Worm (Caenorhabditis elegans) whole organism, L2 larva: ENCODE data around the gene C39H7.4.

Experiments used
- C34F6.9 ChIP-seq: fragments of 150-350 bp; optimal IDR thresholded peaks from 2 replicates; lab custom pipeline; 2014; ENCODE audit warnings: missing biosample characterization, missing genetic modification characterization
- F13H6.1 ChIP-seq: sonication (generic microtip); optimal IDR thresholded peaks from 2 replicates; lab custom pipeline; 2016; ENCODE audit warnings: missing genetic modification characterization, missing compliant biosample characterization
- R02D3.7 ChIP-seq: fragments of 150-350 bp; optimal IDR thresholded peaks from 2 replicates; lab custom pipeline; 2014; ENCODE audit warnings: missing biosample characterization, missing genetic modification characterization
- Y55F3AM.14 ChIP-seq: fragments of 200-800 bp; sonication (Bioruptor generic); optimal IDR thresholded peaks from 2 replicates; lab custom pipeline; 2018; ENCODE audit warnings: mild to moderate bottlenecking, missing genetic modification characterization, missing compliant biosample characterization
- ZK546.5 ChIP-seq: sonication (generic microtip); optimal IDR thresholded peaks from 2 replicates; lab custom pipeline; 2017; ENCODE audit warnings: missing biosample characterization, missing genetic modification characterization
- ama-1 ChIP-seq: fragments of 150-350 bp; optimal IDR thresholded peaks from 2 replicates; lab custom pipeline; 2018; ENCODE audit warnings: inconsistent platforms
- blmp-1 ChIP-seq: sonication (generic microtip); optimal IDR thresholded peaks from 2 replicates; lab custom pipeline; 2017; ENCODE audit warnings: missing genetic modification characterization, mild to moderate bottlenecking, missing compliant biosample characterization, antibody characterized with exemption, moderate library complexity; ENCODE audit not compliant: insufficient read depth
- ceh-16 ChIP-seq: fragments of 150-350 bp; optimal IDR thresholded peaks from 2 replicates; lab custom pipeline; 2014; ENCODE audit warnings: missing biosample characterization, missing genetic modification characterization
- ceh-82 ChIP-seq: fragments of 150-350 bp; optimal IDR thresholded peaks from 2 replicates; lab custom pipeline; 2014; ENCODE audit warnings: missing biosample characterization, missing genetic modification characterization
- crh-2 ChIP-seq: sonication (generic microtip); optimal IDR thresholded peaks from 2 replicates; lab custom pipeline; 2017; ENCODE audit warnings: missing biosample characterization, missing genetic modification characterization
- dmd-4 ChIP-seq: sonication (generic microtip); optimal IDR thresholded peaks from 2 replicates; lab custom pipeline; 2017; ENCODE audit warnings: missing biosample characterization, missing genetic modification characterization
- egl-27 ChIP-seq: sonication (generic microtip); optimal IDR thresholded peaks from 3 replicates; lab custom pipeline; 2017; ENCODE audit warnings: missing biosample characterization, missing genetic modification reagents, missing genetic modification characterization
- elt-1 ChIP-seq: fragments of 150-350 bp; optimal IDR thresholded peaks from 2 replicates; lab custom pipeline; 2014; ENCODE audit warnings: missing biosample characterization, missing genetic modification characterization
- fos-1 ChIP-seq: fragments of 150-350 bp; optimal IDR thresholded peaks from 2 replicates; lab custom pipeline; 2014; ENCODE audit warnings: missing biosample characterization, missing genetic modification characterization
- gmeb-1 ChIP-seq: fragments of 150-350 bp; optimal IDR thresholded peaks from 2 replicates; lab custom pipeline; 2014; ENCODE audit warnings: missing biosample characterization, missing genetic modification characterization
- lin-11 ChIP-seq: fragments of 150-350 bp; sonication (generic microtip); optimal IDR thresholded peaks from 2 replicates; lab custom pipeline; 2014; ENCODE audit warnings: missing biosample characterization, missing genetic modification characterization, inconsistent platforms, mixed read lengths
- lin-13 ChIP-seq: fragments of 150-350 bp; optimal IDR thresholded peaks from 2 replicates; lab custom pipeline; 2014; ENCODE audit warnings: missing biosample characterization, missing genetic modification reagents, missing genetic modification characterization
- lin-39 ChIP-seq: fragments of 150-350 bp; optimal IDR thresholded peaks from 2 replicates; lab custom pipeline; 2014; ENCODE audit warnings: missing biosample characterization, missing genetic modification reagents, missing genetic modification characterization
- lsy-2 ChIP-seq, 2 experiments: fragments of 150-350 bp in 1 of 2; sonication (generic microtip) in 1 of 2; optimal IDR thresholded peaks; 2 replicates each; lab custom pipeline; 2014 to 2017; ENCODE audit warnings: missing biosample characterization in 2 of 2, missing genetic modification characterization in 2 of 2
- mab-5 ChIP-seq: fragments of 150-350 bp; optimal IDR thresholded peaks from 2 replicates; lab custom pipeline; 2014; ENCODE audit warnings: missing biosample characterization, missing genetic modification characterization
- mbf-1 ChIP-seq: sonication (generic microtip); optimal IDR thresholded peaks from 2 replicates; lab custom pipeline; 2017; ENCODE audit warnings: missing biosample characterization, missing genetic modification characterization
- nhr-12 ChIP-seq: fragments of 150-350 bp; optimal IDR thresholded peaks from 2 replicates; lab custom pipeline; 2014; ENCODE audit warnings: missing biosample characterization, missing genetic modification characterization
- nhr-129 ChIP-seq: fragments of 150-350 bp; optimal IDR thresholded peaks from 2 replicates; lab custom pipeline; 2014; ENCODE audit warnings: missing biosample characterization, missing genetic modification characterization
- nhr-21 ChIP-seq: fragments of 150-350 bp; optimal IDR thresholded peaks from 2 replicates; lab custom pipeline; 2014; ENCODE audit warnings: missing biosample characterization, missing genetic modification characterization
- nhr-23 ChIP-seq: fragments of 150-350 bp; optimal IDR thresholded peaks from 2 replicates; lab custom pipeline; 2014; ENCODE audit warnings: missing biosample characterization, missing genetic modification reagents, missing genetic modification characterization
- nhr-25 ChIP-seq: fragments of 150-350 bp; sonication (generic microtip); optimal IDR thresholded peaks from 3 replicates; lab custom pipeline; 2014; ENCODE audit warnings: missing biosample characterization, missing genetic modification characterization
- nhr-6 ChIP-seq: fragments of 150-350 bp; optimal IDR thresholded peaks from 2 replicates; lab custom pipeline; 2014; ENCODE audit warnings: missing biosample characterization, missing genetic modification characterization
- sem-4 ChIP-seq: fragments of 150-350 bp; optimal IDR thresholded peaks from 2 replicates; lab custom pipeline; 2014; ENCODE audit warnings: missing biosample characterization, missing genetic modification reagents, missing genetic modification characterization
- skn-1 ChIP-seq: sonication (generic microtip); optimal IDR thresholded peaks from 2 replicates; lab custom pipeline; 2017; ENCODE audit warnings: missing biosample characterization, missing genetic modification characterization
- sma-3 ChIP-seq: sonication (generic microtip); optimal IDR thresholded peaks from 2 replicates; lab custom pipeline; 2016; ENCODE audit warnings: missing genetic modification reagents, missing genetic modification characterization, missing compliant biosample characterization
- sma-9 ChIP-seq, 2 experiments: fragments of 150-350 bp in 1 of 2; sonication (generic microtip) in 1 of 2; optimal IDR thresholded peaks; 2 replicates each; lab custom pipeline; 2014 to 2016; ENCODE audit warnings: missing genetic modification characterization in 2 of 2, mild to moderate bottlenecking in 1 of 2, missing biosample characterization in 1 of 2, missing compliant biosample characterization in 1 of 2, missing genetic modification reagents in 1 of 2, moderate library complexity in 1 of 2
- unc-39 ChIP-seq: fragments of 150-350 bp; optimal IDR thresholded peaks from 2 replicates; lab custom pipeline; 2014; ENCODE audit warnings: missing biosample characterization, missing genetic modification characterization
- unc-55 ChIP-seq: fragments of 150-350 bp; sonication (generic microtip); optimal IDR thresholded peaks from 3 replicates; lab custom pipeline; 2014; ENCODE audit warnings: missing biosample characterization, missing genetic modification reagents, missing genetic modification characterization
- unc-62 ChIP-seq: fragments of 150-350 bp; optimal IDR thresholded peaks from 2 replicates; lab custom pipeline; 2014; ENCODE audit warnings: missing biosample characterization, missing genetic modification reagents, missing genetic modification characterization
- zag-1 ChIP-seq: fragments of 150-350 bp; optimal IDR thresholded peaks from 2 replicates; lab custom pipeline; 2014; ENCODE audit warnings: missing biosample characterization, missing genetic modification characterization
- ztf-4 ChIP-seq: fragments of 150-350 bp; optimal IDR thresholded peaks from 2 replicates; lab custom pipeline; 2014; ENCODE audit warnings: missing biosample characterization, missing genetic modification characterization

Gene C39H7.4

DNA sequence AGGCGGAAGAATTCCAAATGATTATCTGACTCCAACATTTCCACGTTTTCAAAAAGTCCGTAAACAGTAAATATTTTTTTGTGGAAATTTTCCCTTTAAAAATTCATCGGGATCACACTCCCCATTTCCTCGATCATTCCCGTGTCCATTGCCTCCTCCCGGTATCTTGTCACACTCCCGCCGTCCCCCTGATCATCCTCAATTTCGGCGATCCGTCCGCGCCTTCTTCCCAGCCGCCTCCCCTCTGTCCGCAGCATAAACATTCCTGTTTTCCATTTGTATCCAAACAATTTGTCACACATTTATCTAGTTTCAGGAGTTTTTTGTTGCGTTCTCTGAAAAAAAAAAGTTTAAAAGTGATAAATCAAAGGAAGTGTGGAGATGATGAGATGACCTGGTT, 21.5 kb downstream of the C39H7.4 start:
- TF ChIP-seq lin-11 (tag; lab: Kevin White, UChicago) (no peak), F13H6.1 (tag; lab: Kevin White, UChicago) (peak; percentile 2), gmeb-1 (tag; lab: Kevin White, UChicago) (peak; percentile 0)

DNA sequence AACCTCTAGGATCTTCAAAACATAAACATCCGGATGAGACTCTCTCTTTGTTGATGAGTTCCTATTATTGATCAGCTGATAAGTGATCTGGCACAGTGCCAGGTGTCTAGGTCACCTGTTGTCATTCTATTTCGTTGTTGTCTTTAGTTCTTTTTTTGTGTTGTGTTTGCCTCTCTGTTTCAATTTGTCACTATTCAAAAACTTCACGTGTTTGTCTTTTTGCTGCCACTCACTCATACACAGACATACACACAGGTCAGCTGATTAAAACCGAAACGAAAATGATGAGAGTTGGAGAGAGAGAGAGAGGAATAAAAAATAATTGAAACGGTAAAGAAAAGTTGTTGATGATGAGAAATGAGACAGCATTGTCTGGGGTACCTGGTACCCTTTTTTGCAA, 23.3 kb downstream of the C39H7.4 start:
- TF ChIP-seq zag-1 (tag; lab: Kevin White, UChicago) (no peak), nhr-21 (tag; lab: Kevin White, UChicago) (peak; percentile 49), ceh-82 (no peak), nhr-25 (tag; lab: Kevin White, UChicago) (peak; percentile 83), lsy-2 (tag; optimal IDR thresholded peaks at IDR 0.05; lab: Kevin White, UChicago) (peak in 1 of 2 experiments; percentile 76), skn-1 (tag; lab: Kevin White, UChicago) (no peak), ztf-4 (peak; percentile 54), nhr-6 (tag; lab: Kevin White, UChicago) (peak; percentile 69), nhr-12 (no peak), unc-62 (GFP tag; lab: Kevin White, UChicago) (no peak), F13H6.1 (tag; lab: Kevin White, UChicago) (peak; percentile 90), Y55F3AM.14 (peak; percentile 99), crh-2 (tag; lab: Kevin White, UChicago) (peak; percentile 93), fos-1 (tag; lab: Kevin White, UChicago) (peak; percentile 68), R02D3.7 (no peak), sem-4 (tag; lab: Kevin White, UChicago) (peak; percentile 4), sma-9 (GFP tag; optimal IDR thresholded peaks at IDR 0.05; lab: Kevin White, UChicago) (peak; percentile 91), sma-9 (tag; optimal IDR thresholded peaks at IDR 0.05; lab: Kevin White, UChicago) (no peak), ceh-16 (tag; lab: Kevin White, UChicago) (no peak), C34F6.9 (tag; lab: Kevin White, UChicago) (peak; percentile 71), nhr-129 (tag; lab: Kevin White, UChicago) (peak; percentile 95), ZK546.5 (tag; lab: Kevin White, UChicago) (no peak), blmp-1 (tag; lab: Kevin White, UChicago) (peak; percentile 44), unc-39 (no peak), lin-13 (GFP tag; lab: Kevin White, UChicago) (no peak), unc-55 (GFP tag; lab: Kevin White, UChicago) (no peak), sma-3 (GFP tag; lab: Kevin White, UChicago) (peak; percentile 91), nhr-23 (tag; lab: Kevin White, UChicago) (no peak), gmeb-1 (tag; lab: Kevin White, UChicago) (peak; percentile 70), mab-5 (tag; lab: Kevin White, UChicago) (no peak), ama-1 (lab: Kevin White, UChicago) (no peak), dmd-4 (tag; lab: Kevin White, UChicago) (no peak)

DNA sequence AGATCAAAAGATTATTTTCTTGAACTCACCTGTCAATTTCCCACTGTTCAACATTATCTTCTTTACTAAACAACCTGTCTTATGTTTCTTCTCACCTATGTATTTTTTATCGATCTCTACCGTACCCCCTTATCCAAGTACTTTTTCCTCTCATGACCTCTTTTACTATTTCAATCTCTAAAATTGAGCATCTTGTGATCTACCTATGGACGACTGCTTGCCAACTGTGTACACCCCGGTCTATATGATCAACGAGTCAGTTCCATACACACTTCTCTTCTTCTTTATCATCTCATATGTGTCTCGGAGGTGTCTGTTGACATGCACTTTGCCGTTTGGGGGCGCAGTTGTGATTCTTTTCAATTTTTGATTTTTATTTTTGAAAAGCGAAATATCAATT, 24.3 kb downstream of the C39H7.4 start:
- TF ChIP-seq ztf-4 (peak; percentile 3), elt-1 (tag; lab: Kevin White, UChicago) (no peak), egl-27 (tag; lab: Kevin White, UChicago) (peak; percentile 21), lsy-2 (tag; optimal IDR thresholded peaks at IDR 0.05; lab: Kevin White, UChicago) (peak in 1 of 2 experiments; percentile 55), crh-2 (tag; lab: Kevin White, UChicago) (peak; percentile 42), gmeb-1 (tag; lab: Kevin White, UChicago) (peak; percentile 52), fos-1 (tag; lab: Kevin White, UChicago) (peak; percentile 83), F13H6.1 (tag; lab: Kevin White, UChicago) (peak; percentile 71), nhr-129 (tag; lab: Kevin White, UChicago) (peak; percentile 87), mbf-1 (tag; lab: Kevin White, UChicago) (no peak), sma-9 (GFP tag; optimal IDR thresholded peaks at IDR 0.05; lab: Kevin White, UChicago) (peak; percentile 84), sma-9 (tag; optimal IDR thresholded peaks at IDR 0.05; lab: Kevin White, UChicago) (no peak), lin-39 (no peak), sma-3 (GFP tag; lab: Kevin White, UChicago) (peak; percentile 33), C34F6.9 (tag; lab: Kevin White, UChicago) (peak; percentile 2)
